Fruit fly (Drosophila melanogaster): Measurements from ENCODE around the gene Cyp4ae1.
A peak's percentile ranks its signal among the peaks of the same experiment; 100 is the strongest.

Cyp4ae1 gene

dm6 chrX:2136831-2137452 is 41.9 kb upstream of the Cyp4ae1 start (continued):
- TF ChIP-seq CG1832 (GFP tag; optimal IDR thresholded peaks at IDR 0.05) (peak; percentile 98), slou (GFP tag; optimal IDR thresholded peaks at IDR 0.05) (peak; percentile 100), zfh1 (GFP tag; IDR thresholded peaks at IDR 0.05) (peak; percentile 100), CG13775 (GFP tag; optimal IDR thresholded peaks at IDR 0.05) (peak; percentile 100), CG9437 (GFP tag; optimal IDR thresholded peaks at IDR 0.05) (peak; percentile 94), CG8388 (GFP tag; optimal IDR thresholded peaks at IDR 0.05) (peak; percentile 100), tio (GFP tag; optimal IDR thresholded peaks at IDR 0.05) (peak; percentile 99), insv (GFP tag; optimal IDR thresholded peaks at IDR 0.05) (peak; percentile 71 to 87), CG6654 (GFP tag; optimal IDR thresholded peaks at IDR 0.05) (peak; percentile 97), psq (GFP tag; optimal IDR thresholded peaks at IDR 0.05) (peak; percentile 98), Rx (GFP tag; IDR thresholded peaks at IDR 0.05) (peak; percentile 100), lab (GFP tag; optimal IDR thresholded peaks at IDR 0.05) (peak; percentile 100), ssp (GFP tag; IDR thresholded peaks at IDR 0.05) (peak; percentile 97), oc (tag; optimal IDR thresholded peaks at IDR 0.05) (peak; percentile 100), Sox102F (GFP tag; optimal IDR thresholded peaks at IDR 0.05) (peak; percentile 100), Spps (tag; optimal IDR thresholded peaks at IDR 0.05) (peak; percentile 100), jigr1 (GFP tag; IDR thresholded peaks at IDR 0.05) (peak; percentile 100), CG4360 (GFP tag; IDR thresholded peaks at IDR 0.05) (peak; percentile 97), D (optimal IDR thresholded peaks at IDR 0.05) (no peak), D (GFP tag; optimal IDR thresholded peaks at IDR 0.05) (peak; percentile 100), CG12219 (GFP tag; optimal IDR thresholded peaks at IDR 0.05) (peak; percentile 100), caup (GFP tag; optimal IDR thresholded peaks at IDR 0.05; ENCODE audit: severe bottlenecking) (peak; percentile 100), CG10366 (GFP tag; IDR thresholded peaks at IDR 0.05) (peak; percentile 100), CG32767 (GFP tag; IDR thresholded peaks at IDR 0.05) (peak; percentile 100), CG17568 (GFP tag; optimal IDR thresholded peaks at IDR 0.05) (peak; percentile 100), dmrt99B (tag; optimal IDR thresholded peaks at IDR 0.05) (peak; percentile 100), CG15601 (tag; optimal IDR thresholded peaks at IDR 0.05) (peak; percentile 99), btn (GFP tag; optimal IDR thresholded peaks at IDR 0.05) (peak; percentile 100), disco-r (GFP tag; optimal IDR thresholded peaks at IDR 0.05) (peak; percentile 100), ara (GFP tag; IDR thresholded peaks at IDR 0.05) (peak; percentile 100), CG12744 (GFP tag; optimal IDR thresholded peaks at IDR 0.05) (peak; percentile 100), vvl (GFP tag; IDR thresholded peaks at IDR 0.05) (peak; percentile 100), amos (GFP tag; IDR thresholded peaks at IDR 0.05; ENCODE audit: partially characterized antibody) (no peak), stc (GFP tag; IDR thresholded peaks at IDR 0.05) (peak; percentile 100), sim (GFP tag; IDR thresholded peaks at IDR 0.05) (peak; percentile 100), CG11456 (GFP tag; IDR thresholded peaks at IDR 0.05) (peak; percentile 100), pita (GFP tag; optimal IDR thresholded peaks at IDR 0.05) (no peak), CG14965 (GFP tag; optimal IDR thresholded peaks at IDR 0.05; ENCODE audit: borderline replicate concordance) (peak; percentile 95), Bdp1 (GFP tag; optimal IDR thresholded peaks at IDR 0.05) (peak; percentile 97), Atf-2 (GFP tag; optimal IDR thresholded peaks at IDR 0.05) (peak; percentile 100), CG14050 (GFP tag; IDR thresholded peaks at IDR 0.05) (peak; percentile 100), sens-2 (GFP tag; IDR thresholded peaks at IDR 0.05) (peak; percentile 100), cas (GFP tag; IDR thresholded peaks at IDR 0.05) (peak; percentile 100), CG14860 (GFP tag; IDR thresholded peaks at IDR 0.05; ENCODE audit: partially characterized antibody) (no peak), cwo (GFP tag; optimal IDR thresholded peaks at IDR 0.05) (peak; percentile 98), CoRest (tag; optimal IDR thresholded peaks at IDR 0.05) (peak; percentile 100), Hmx (GFP tag; optimal IDR thresholded peaks at IDR 0.05) (peak; percentile 98), Trl (optimal IDR thresholded peaks at IDR 0.05) (peak; percentile 62 to 76), Trl (GFP tag; optimal IDR thresholded peaks at IDR 0.05) (peak; percentile 100), gcm2 (GFP tag; optimal IDR thresholded peaks at IDR 0.05) (peak; percentile 99)
